Fruit fly (Drosophila melanogaster) whole organism, wandering third instar larva: ENCODE results near the gene Snx3.

ENCODE experiments used
- CrebA ChIP-seq: fragments of 200-800 bp; sonication (Bioruptor generic); optimal IDR thresholded peaks from 2 replicates; lab custom pipeline; 2016; ENCODE audit warnings: missing biosample characterization, mild to moderate bottlenecking, missing genetic modification characterization, borderline replicate concordance
- HLH106 ChIP-seq: fragments of 200-800 bp; optimal IDR thresholded peaks from 3 replicates; lab custom pipeline; 2019; ENCODE audit warnings: missing biosample characterization, mild to moderate bottlenecking, missing genetic modification characterization, moderate library complexity
- Myc ChIP-seq: fragments of >200 bp; optimal IDR thresholded peaks from 2 replicates; lab custom pipeline; 2017
- N ChIP-seq: fragments of >200 bp; optimal IDR thresholded peaks from 2 replicates; lab custom pipeline; 2018; ENCODE audit warnings: missing biosample characterization, missing external identifiers, missing genetic modification characterization
- OdsH ChIP-seq: fragments of 200-800 bp; sonication (Bioruptor generic); optimal IDR thresholded peaks from 2 replicates; lab custom pipeline; 2016; ENCODE audit warnings: missing biosample characterization, mild to moderate bottlenecking, missing genetic modification characterization
- Vsx2 ChIP-seq: fragments of 200-300, 225-300 bp; sonication (Bioruptor generic); optimal IDR thresholded peaks from 2 replicates; lab custom pipeline; 2018; ENCODE audit warnings: missing biosample characterization, missing genetic modification characterization; ENCODE audit not compliant: partially characterized antibody
- br ChIP-seq: fragments of 200-800 bp; sonication (Bioruptor generic); optimal IDR thresholded peaks from 2 replicates; lab custom pipeline; 2016; ENCODE audit warnings: missing biosample characterization, missing genetic modification characterization
- brk ChIP-seq: fragments of 200-800 bp; sonication (Bioruptor generic); optimal IDR thresholded peaks from 2 replicates; lab custom pipeline; 2016; ENCODE audit warnings: missing biosample characterization, mild to moderate bottlenecking, missing genetic modification characterization
- dl ChIP-seq, 2 experiments: fragments of 175-275, 200-275 bp in 1 of 2; fragments of 200-275 bp in 1 of 2; sonication (Bioruptor generic); optimal IDR thresholded peaks; lab custom pipeline; 2018; ENCODE audit warnings: mild to moderate bottlenecking in 2 of 2, missing biosample characterization in 2 of 2, missing genetic modification characterization in 2 of 2, moderate library complexity in 2 of 2; ENCODE audit not compliant: partially characterized antibody in 2 of 2, insufficient read depth in 1 of 2
- dmrt93B ChIP-seq: fragments of 200-800 bp; sonication (Bioruptor generic); optimal IDR thresholded peaks from 2 replicates; lab custom pipeline; 2018; ENCODE audit warnings: missing biosample characterization, mild to moderate bottlenecking, missing genetic modification characterization
- pan ChIP-seq: fragments of >200 bp; optimal IDR thresholded peaks from 2 replicates; lab custom pipeline; 2017
- psq ChIP-seq: fragments of 200-800 bp; sonication (Bioruptor generic); optimal IDR thresholded peaks from 3 replicates; lab custom pipeline; 2017; ENCODE audit warnings: missing biosample characterization, mild to moderate bottlenecking, missing genetic modification characterization, moderate library complexity
- sage ChIP-seq: fragments of 200-800 bp; sonication (Bioruptor generic); optimal IDR thresholded peaks from 2 replicates; lab custom pipeline; 2016; ENCODE audit warnings: missing biosample characterization, mild to moderate bottlenecking, missing genetic modification characterization
- usp ChIP-seq: fragments of >200 bp; optimal IDR thresholded peaks from 2 replicates; lab custom pipeline; 2017; ENCODE audit warnings: missing biosample characterization, missing genetic modification characterization

DNA sequence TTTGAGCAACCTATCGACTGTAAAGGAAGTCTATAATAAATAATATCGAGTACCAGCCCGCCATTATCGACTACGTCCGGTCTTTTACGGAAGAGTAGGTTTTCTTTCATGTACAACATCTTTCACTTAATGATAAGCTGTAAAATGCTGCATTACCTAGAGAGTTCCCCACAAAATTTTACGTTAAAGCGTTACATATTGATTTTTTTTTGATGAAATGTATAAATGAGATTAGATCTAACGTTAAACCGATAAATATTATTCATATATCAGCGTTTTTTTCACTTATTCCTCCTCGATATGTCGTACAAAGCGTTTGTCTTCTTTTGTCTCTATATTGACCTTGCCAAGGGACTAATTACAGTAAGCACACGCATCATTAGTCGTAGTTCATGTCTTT is 6.8 kb downstream of the Snx3 start, which contains the start of gene CG11598:
- no peak for TF ChIP-seq br (GFP tag; lab: Kevin White, UChicago)
- TF ChIP-seq Myc (lab: Kevin White, UChicago) = no peak
- no peak for TF ChIP-seq pan (lab: Kevin White, UChicago)
- no peak for TF ChIP-seq sage (GFP tag; lab: Kevin White, UChicago)
- no peak for TF ChIP-seq CrebA (GFP tag; lab: Kevin White, UChicago)
- no peak for TF ChIP-seq HLH106
- no peak for TF ChIP-seq OdsH (GFP tag; lab: Kevin White, UChicago)
- no peak for TF ChIP-seq dmrt93B (GFP tag; lab: Kevin White, UChicago)
- no peak for TF ChIP-seq dl (GFP tag; optimal IDR thresholded peaks at IDR 0.05; lab: Kevin White, UChicago; ENCODE audit: insufficient read depth in 1 of 2, partially characterized antibody in 2 of 2)
- TF ChIP-seq psq (GFP tag; lab: Kevin White, UChicago) = no peak
- TF ChIP-seq Vsx2 = no peak
- TF ChIP-seq usp (GFP tag; lab: Kevin White, UChicago) = no peak
- TF ChIP-seq N (GFP tag; lab: Kevin White, UChicago) = no peak
- no peak for TF ChIP-seq brk (GFP tag; lab: Kevin White, UChicago)
